Worm (Caenorhabditis elegans): ENCODE measurements around the gene Y51A2A.5.

- no peak for TF ChIP-seq ZK185.1 (tag; optimal IDR thresholded peaks at IDR 0.05; ENCODE audit: poor library complexity, severe bottlenecking)
- TF ChIP-seq ama-1 (optimal IDR thresholded peaks at IDR 0.05), result no peak
- no peak for TF ChIP-seq ama-1 (GFP tag; optimal IDR thresholded peaks at IDR 0.05)
- TF ChIP-seq F49E8.2 (tag; optimal IDR thresholded peaks at IDR 0.05; ENCODE audit: insufficient read depth), result no peak
- TF ChIP-seq F22D6.2 (tag; optimal IDR thresholded peaks at IDR 0.05), result no peak
- no peak for TF ChIP-seq ekl-4 (GFP tag; IDR thresholded peaks at IDR 0.05)
- TF ChIP-seq Y79H2A.3 (GFP tag; conservative IDR thresholded peaks at IDR 0.05), result no peak
- TF ChIP-seq zfh-2 (GFP tag; conservative IDR thresholded peaks at IDR 0.05), result no peak
- TF ChIP-seq snpc-4 (GFP tag; optimal IDR thresholded peaks at IDR 0.05), result no peak
- no peak for TF ChIP-seq snpc-4 (tag; optimal IDR thresholded peaks at IDR 0.05)
- TF ChIP-seq F33H1.4 (GFP tag; IDR thresholded peaks at IDR 0.05), result no peak
Measured at ce11 chrV:18344194-18344593, 45.6 kb downstream of the Y51A2A.5 start.
